Fruit fly (Drosophila melanogaster) whole organism, wandering third instar larva: ENCODE results near the gene Exn.

Source experiments
- CG32264 ChIP-seq: fragments of 200-800 bp; sonication (Bioruptor generic); optimal IDR thresholded peaks from 2 replicates; lab custom pipeline; 2016; ENCODE audit warnings: missing biosample characterization, missing genetic modification characterization
- Dfd ChIP-seq: fragments of >200 bp; optimal IDR thresholded peaks from 2 replicates; lab custom pipeline; 2017; ENCODE audit warnings: missing biosample characterization, missing genetic modification characterization
- Dif ChIP-seq: fragments of 200-275, 200-300 bp; sonication (Bioruptor generic); optimal IDR thresholded peaks from 2 replicates; lab custom pipeline; 2018; ENCODE audit warnings: missing biosample characterization, missing genetic modification characterization; ENCODE audit not compliant: partially characterized antibody
- Hr83 ChIP-seq: fragments of 200-300 bp; sonication (Bioruptor generic); optimal IDR thresholded peaks from 2 replicates; lab custom pipeline; 2016; ENCODE audit warnings: missing biosample characterization, mild to moderate bottlenecking, missing genetic modification characterization, moderate library complexity; ENCODE audit not compliant: poor library complexity, severe bottlenecking
- h ChIP-seq: fragments of 200-800 bp; sonication (Bioruptor generic); optimal IDR thresholded peaks from 3 replicates; lab custom pipeline; 2016; ENCODE audit warnings: missing biosample characterization, mild to moderate bottlenecking, missing genetic modification characterization
- pan ChIP-seq: fragments of >200 bp; optimal IDR thresholded peaks from 2 replicates; lab custom pipeline; 2017
- sv ChIP-seq: fragments of 200-800 bp; sonication (Bioruptor generic); optimal IDR thresholded peaks from 3 replicates; lab custom pipeline; 2016; ENCODE audit warnings: missing biosample characterization, missing genetic modification characterization
- usp ChIP-seq: fragments of >200 bp; optimal IDR thresholded peaks from 2 replicates; lab custom pipeline; 2017; ENCODE audit warnings: missing biosample characterization, missing genetic modification characterization

DNA sequence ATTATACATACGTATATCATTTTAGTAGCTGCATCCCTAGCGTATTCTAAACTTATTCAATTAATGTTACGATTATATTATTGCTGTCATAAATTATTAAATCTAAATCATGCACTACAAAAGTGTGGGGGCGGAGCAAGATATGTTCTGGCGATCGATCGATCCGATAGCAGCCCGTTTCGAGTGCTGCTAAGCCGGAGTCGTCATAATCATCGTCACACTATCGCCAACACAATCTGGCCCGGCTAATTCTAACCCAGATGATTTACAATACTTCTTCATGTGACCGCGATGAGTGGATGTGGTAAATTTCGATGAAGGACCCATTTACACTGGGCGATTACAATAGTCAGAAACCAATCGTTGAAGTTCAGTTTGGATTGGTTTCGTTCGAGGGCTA lies 25.0 kb downstream of the Exn start:
- TF ChIP-seq Dif (no peak), Dfd (GFP tag; lab: Kevin White, UChicago) (no peak), h (GFP tag; lab: Kevin White, UChicago) (no peak), pan (lab: Kevin White, UChicago) (no peak), sv (GFP tag; lab: Kevin White, UChicago) (no peak), CG32264 (GFP tag; lab: Kevin White, UChicago) (no peak), usp (no peak), Hr83 (GFP tag; lab: Kevin White, UChicago) (no peak)
